Worm (Caenorhabditis elegans) whole organism, young adult: ENCODE data around the gene srh-22.

Experiments
- B0035.1 ChIP-seq: sonication (generic microtip); optimal IDR thresholded peaks from 2 replicates; lab custom pipeline; 2016; ENCODE audit warnings: missing genetic modification characterization, mild to moderate bottlenecking, missing compliant biosample characterization, missing genotype, missing genetic modification reagents
- B0336.3 ChIP-seq: fragments of 200-800 bp; sonication (Bioruptor generic); IDR thresholded peaks from 2 replicates; pipeline ENCODE4 v1.3.6; 2022; ENCODE audit warnings: missing genetic modification characterization, missing compliant biosample characterization
- C17E4.6 ChIP-seq: fragments of 200-800 bp; sonication (Bioruptor generic); IDR thresholded peaks from 2 replicates; pipeline ENCODE4 v1.3.6; 2022; ENCODE audit warnings: missing genetic modification reagents, missing genetic modification characterization, missing compliant biosample characterization
- F52B5.7 ChIP-seq: sonication (generic microtip); optimal IDR thresholded peaks from 2 replicates; lab custom pipeline; 2016; ENCODE audit warnings: mild to moderate bottlenecking, missing genetic modification characterization, missing compliant biosample characterization
- F55B11.4 ChIP-seq: sonication (generic microtip); optimal IDR thresholded peaks from 2 replicates; lab custom pipeline; 2016; ENCODE audit warnings: missing compliant biosample characterization, missing genetic modification characterization, borderline replicate concordance; ENCODE audit not compliant: insufficient read depth
- K11D2.4 ChIP-seq: fragments of 200-800 bp; sonication (Bioruptor generic); IDR thresholded peaks from 2 replicates; pipeline ENCODE4 v1.3.6; 2022; ENCODE audit warnings: missing genetic modification reagents, missing genetic modification characterization, missing compliant biosample characterization
- T26A5.8 ChIP-seq: sonication (generic microtip); optimal IDR thresholded peaks from 2 replicates; lab custom pipeline; 2016; ENCODE audit warnings: missing genetic modification characterization, missing compliant biosample characterization
- Y53F4B.3 ChIP-seq: fragments of 200-800 bp; sonication (Bioruptor generic); IDR thresholded peaks from 2 replicates; pipeline ENCODE4 v1.3.6; 2022; ENCODE audit warnings: missing genetic modification reagents, missing genetic modification characterization, missing compliant biosample characterization
- Y56A3A.18 ChIP-seq: fragments of 200-800 bp; sonication (Bioruptor generic); IDR thresholded peaks from 2 replicates; pipeline ENCODE4 v1.3.6; 2022; ENCODE audit warnings: missing genetic modification reagents, missing genetic modification characterization, missing compliant biosample characterization
- Y95B8A.8 ChIP-seq: fragments of 200-800 bp; sonication (Bioruptor generic); IDR thresholded peaks from 2 replicates; pipeline ENCODE4 v1.3.6; 2022; ENCODE audit warnings: missing genetic modification reagents, missing genetic modification characterization, missing compliant biosample characterization
- aptf-2 ChIP-seq: fragments of 200-800 bp; sonication (Bioruptor generic); conservative IDR thresholded peaks from 2 replicates; pipeline ENCODE4 v1.3.6; 2022; ENCODE audit warnings: missing genetic modification reagents, missing genetic modification characterization, missing compliant biosample characterization
- attf-6 ChIP-seq: fragments of 200-800 bp; sonication (Bioruptor generic); IDR thresholded peaks from 2 replicates; pipeline ENCODE4 v1.3.6; 2022; ENCODE audit warnings: missing genetic modification reagents, missing genetic modification characterization, missing compliant biosample characterization
- cebp-1 ChIP-seq, 2 experiments: fragments of 200-800 bp in 1 of 2; sonication (Bioruptor generic) in 1 of 2; sonication (generic microtip) in 1 of 2; IDR thresholded peaks in 1 of 2; optimal IDR thresholded peaks in 1 of 2; 2 replicates each; pipeline versions ENCODE4 v1.3.6 to Lab custom; 2017 to 2022; ENCODE audit warnings: missing compliant biosample characterization in 2 of 2, missing genetic modification characterization in 2 of 2, mild to moderate bottlenecking in 1 of 2, missing genetic modification reagents in 1 of 2, moderate library complexity in 1 of 2
- ceh-58 ChIP-seq: fragments of 200-800 bp; sonication (Bioruptor generic); IDR thresholded peaks from 2 replicates; pipeline ENCODE4 v1.3.6; 2022; ENCODE audit warnings: missing genetic modification characterization, missing compliant biosample characterization
- chd-7 ChIP-seq: sonication (generic microtip); optimal IDR thresholded peaks from 2 replicates; lab custom pipeline; 2016; ENCODE audit warnings: mild to moderate bottlenecking, missing genetic modification characterization, moderate library complexity, missing compliant biosample characterization
- ets-4 ChIP-seq: fragments of 200-800 bp; sonication (Bioruptor generic); optimal IDR thresholded peaks from 2 replicates; lab custom pipeline; 2018; ENCODE audit warnings: mild to moderate bottlenecking, missing genetic modification characterization, missing compliant biosample characterization
- gei-17 ChIP-seq: fragments of 200-800 bp; sonication (Bioruptor generic); optimal IDR thresholded peaks from 2 replicates; lab custom pipeline; 2018; ENCODE audit warnings: mild to moderate bottlenecking, missing genetic modification characterization, missing compliant biosample characterization
- hlh-12 ChIP-seq: sonication (generic microtip); optimal IDR thresholded peaks from 2 replicates; lab custom pipeline; 2016; ENCODE audit warnings: missing genetic modification characterization, missing compliant biosample characterization
- hrde-1 ChIP-seq: sonication (generic microtip); optimal IDR thresholded peaks from 2 replicates; lab custom pipeline; 2016; ENCODE audit warnings: missing genetic modification characterization, mild to moderate bottlenecking, missing compliant biosample characterization, moderate library complexity, missing genotype, missing genetic modification reagents, borderline replicate concordance
- lag-1 ChIP-seq: fragments of 200-800 bp; sonication (Bioruptor generic); IDR thresholded peaks from 2 replicates; pipeline ENCODE4 v1.3.6; 2022; ENCODE audit warnings: missing genetic modification reagents, missing genetic modification characterization, missing compliant biosample characterization
- madf-6 ChIP-seq: fragments of 200-800 bp; sonication (Bioruptor generic); IDR thresholded peaks from 2 replicates; pipeline ENCODE4 v1.3.6; 2022; ENCODE audit warnings: missing genetic modification reagents, missing genetic modification characterization, missing compliant biosample characterization
- madf-8 ChIP-seq: fragments of 200-800 bp; sonication (Bioruptor generic); conservative IDR thresholded peaks from 2 replicates; pipeline ENCODE4 v1.3.6; 2022; ENCODE audit warnings: missing genetic modification reagents, missing genetic modification characterization, missing compliant biosample characterization
- mes-4 ChIP-seq: sonication (generic microtip); optimal IDR thresholded peaks from 2 replicates; lab custom pipeline; 2016; ENCODE audit warnings: missing genotype, missing genetic modification characterization, missing compliant biosample characterization
- mxl-1 ChIP-seq: sonication (generic microtip); optimal IDR thresholded peaks from 2 replicates; lab custom pipeline; 2016; ENCODE audit warnings: missing genetic modification characterization, missing compliant biosample characterization
- nfya-1 ChIP-seq: sonication (generic microtip); optimal IDR thresholded peaks from 2 replicates; lab custom pipeline; 2017; ENCODE audit warnings: antibody characterized with exemption, missing compliant biosample characterization, missing genetic modification characterization, borderline replicate concordance; ENCODE audit not compliant: insufficient read depth
- nfyb-1 ChIP-seq: fragments of 200-800 bp; sonication (Bioruptor generic); IDR thresholded peaks from 2 replicates; pipeline ENCODE4 v1.3.6; 2022; ENCODE audit warnings: missing genetic modification reagents, missing genetic modification characterization, missing compliant biosample characterization
- nhr-80 ChIP-seq: sonication (generic microtip); optimal IDR thresholded peaks from 2 replicates; lab custom pipeline; 2016; ENCODE audit warnings: missing genetic modification characterization, missing compliant biosample characterization
- pbrm-1 ChIP-seq: fragments of 200-800 bp; sonication (Bioruptor generic); IDR thresholded peaks from 2 replicates; pipeline ENCODE4 v1.3.6; 2022; ENCODE audit warnings: missing genetic modification reagents, missing genetic modification characterization, missing compliant biosample characterization
- repo-1 ChIP-seq: sonication (generic microtip); optimal IDR thresholded peaks from 2 replicates; lab custom pipeline; 2017; ENCODE audit warnings: mild to moderate bottlenecking, missing genetic modification characterization, missing compliant biosample characterization
- rpc-1 ChIP-seq, 2 experiments: fragments of 150-350 bp in 1 of 2; sonication (generic microtip) in 1 of 2; optimal IDR thresholded peaks; 2 replicates each; lab custom pipeline; 2014 to 2018; ENCODE audit warnings: missing biosample characterization in 1 of 2, missing genetic modification characterization in 1 of 2, missing genetic modification reagents in 1 of 2, missing genotype in 1 of 2
- sea-2 ChIP-seq: fragments of 200-800 bp; sonication (Bioruptor generic); IDR thresholded peaks from 2 replicates; pipeline ENCODE4 v1.3.6; 2022; ENCODE audit warnings: missing genetic modification characterization, missing compliant biosample characterization
- snpc-1.1 ChIP-seq: sonication (generic microtip); optimal IDR thresholded peaks from 2 replicates; lab custom pipeline; 2017; ENCODE audit warnings: missing genetic modification characterization, mild to moderate bottlenecking, missing compliant biosample characterization, antibody characterized with exemption, moderate library complexity, missing genotype, missing genetic modification reagents; ENCODE audit not compliant: insufficient read depth
- tbx-9 ChIP-seq: sonication (generic microtip); optimal IDR thresholded peaks from 2 replicates; lab custom pipeline; 2016; ENCODE audit warnings: borderline replicate concordance, missing genetic modification characterization, inconsistent platforms, missing compliant biosample characterization
- ztf-26 ChIP-seq: sonication (generic microtip); optimal IDR thresholded peaks from 2 replicates; lab custom pipeline; 2017; ENCODE audit warnings: missing genetic modification characterization, missing compliant biosample characterization

Gene srh-22

ce11 chrV:4964020-4964635 lies 42.0 kb downstream of the srh-22 start:
- no peak for TF ChIP-seq mes-4 (tag; lab: Kevin White, UChicago)
- TF ChIP-seq nfyb-1 (GFP tag; lab: Robert Waterston, UW): 0 out of 2 replicates have a peak, but pooled peaks have one; percentile 25
- peak; percentile 20 for TF ChIP-seq chd-7

- TF ChIP-seq cebp-1 (GFP tag; IDR thresholded peaks at IDR 0.05; lab: Robert Waterston, UW) (peak; percentile 37; the same call in 1 of the 2 replicates), cebp-1 (tag; optimal IDR thresholded peaks at IDR 0.05; lab: Kevin White, UChicago) (peak; percentile 48), sea-2 (GFP tag; lab: Robert Waterston, UW) (no peak), Y56A3A.18 (GFP tag; lab: Robert Waterston, UW) (no peak), madf-8 (no peak), lag-1 (GFP tag; lab: Robert Waterston, UW) (no peak), F52B5.7 (no peak), nhr-80 (peak; percentile 53), Y95B8A.8 (GFP tag; lab: Robert Waterston, UW) (no peak)
Observed at ce11 chrV:4964671-4965420, 42.7 kb downstream of the srh-22 start.

ce11 chrV:4965790-4966189 lies 43.7 kb downstream of the srh-22 start:
- no peak for TF ChIP-seq C17E4.6 (GFP tag; lab: Robert Waterston, UW)
- TF ChIP-seq repo-1 (tag; lab: Kevin White, UChicago): no peak
- TF ChIP-seq madf-6 (GFP tag; lab: Robert Waterston, UW): no peak
- TF ChIP-seq ztf-26 (tag; lab: Kevin White, UChicago): no peak
- no peak for TF ChIP-seq gei-17 (GFP tag; lab: Kevin White, UChicago)
- no peak for TF ChIP-seq B0035.1
- TF ChIP-seq T26A5.8 (tag; lab: Kevin White, UChicago): no peak
- TF ChIP-seq snpc-1.1 (tag; lab: Kevin White, UChicago): no peak

ce11 chrV:4967238-4967637 lies 45.1 kb downstream of the srh-22 start:
- TF ChIP-seq hlh-12 (tag; lab: Kevin White, UChicago) (no peak), B0336.3 (no peak), mxl-1 (tag; lab: Kevin White, UChicago) (no peak), aptf-2 (GFP tag; lab: Robert Waterston, UW) (no peak), B0035.1 (no peak), tbx-9 (tag; lab: Kevin White, UChicago) (no peak), F55B11.4 (tag; lab: Kevin White, UChicago) (no peak), nfya-1 (no peak), cebp-1 (GFP tag; IDR thresholded peaks at IDR 0.05; lab: Robert Waterston, UW) (no peak), cebp-1 (tag; optimal IDR thresholded peaks at IDR 0.05; lab: Kevin White, UChicago) (no peak), ets-4 (no peak), ceh-58 (GFP tag; lab: Robert Waterston, UW) (no peak), attf-6 (GFP tag; lab: Robert Waterston, UW) (no peak), pbrm-1 (GFP tag; lab: Robert Waterston, UW) (no peak), K11D2.4 (GFP tag; lab: Robert Waterston, UW) (no peak), Y53F4B.3 (GFP tag; lab: Robert Waterston, UW) (no peak), rpc-1 (optimal IDR thresholded peaks at IDR 0.05; lab: Kevin White, UChicago) (no peak), rpc-1 (tag; optimal IDR thresholded peaks at IDR 0.05; lab: Kevin White, UChicago) (no peak), F52B5.7 (no peak), hrde-1 (tag; lab: Kevin White, UChicago) (no peak)
